Worm (Caenorhabditis elegans) whole organism, L2 larva: ENCODE data around the gene col-81.

Experiments used
- lin-11 ChIP-seq: fragments of 150-350 bp; sonication (generic microtip); optimal IDR thresholded peaks from 2 replicates; lab custom pipeline; 2014; ENCODE audit warnings: missing biosample characterization, missing genetic modification characterization, inconsistent platforms, mixed read lengths
- mdl-1 ChIP-seq, 2 experiments: fragments of 150-350 bp in 1 of 2; sonication (generic microtip) in 1 of 2; optimal IDR thresholded peaks; 2 replicates each; lab custom pipeline; 2017; ENCODE audit warnings: missing biosample characterization in 2 of 2, missing genetic modification characterization in 2 of 2

- TF ChIP-seq lin-11 (tag; lab: Kevin White, UChicago) = no peak
- no peak for TF ChIP-seq mdl-1 (tag; optimal IDR thresholded peaks at IDR 0.05; lab: Kevin White, UChicago)
Observed at ce11 chrII:11045872-11046271, 32.3 kb upstream of the col-81 start, which contains the start of gene col-83.
